Worm (Caenorhabditis elegans): ENCODE data around the gene Y5H2B.3.

DNA sequence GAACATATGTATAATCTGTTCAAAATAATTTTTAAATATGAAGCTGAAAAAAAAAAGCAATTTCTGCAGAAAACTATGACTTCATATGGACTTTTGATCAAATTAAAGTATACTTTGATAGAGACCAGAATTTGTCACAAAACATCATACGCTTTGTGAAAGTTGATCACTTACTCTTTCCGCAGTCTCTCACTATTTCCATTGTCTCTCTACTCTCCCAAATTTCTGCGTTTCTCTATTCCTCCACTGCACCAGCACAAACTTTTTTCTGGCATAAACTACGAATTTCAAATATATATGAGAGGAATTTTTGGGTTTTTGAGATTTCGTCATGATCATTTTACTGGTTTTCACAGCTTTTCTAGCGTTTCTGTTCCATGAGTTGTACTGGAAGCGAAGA is 47.8 kb downstream of the Y5H2B.3 start, which contains the start of gene cyp-33C4:
- TF ChIP-seq elt-3 (tag; optimal IDR thresholded peaks at IDR 0.05) (no peak), nhr-12 (tag; optimal IDR thresholded peaks at IDR 0.05) (no peak)

All from whole organism, L1 larva.